Fruit fly (Drosophila melanogaster) whole organism, embryonic: Measurements from ENCODE around the gene CG17118.

Experiments
- Atf6 ChIP-seq: fragments of 200-800 bp; sonication (Bioruptor generic); IDR thresholded peaks from 2 replicates; pipeline ENCODE4 v1.3.6; 2022; ENCODE audit warnings: missing biosample characterization, missing genetic modification characterization
- Bteb2 ChIP-seq: fragments of 200-800 bp; sonication (Bioruptor generic); optimal IDR thresholded peaks from 2 replicates; lab custom pipeline; 2016; ENCODE audit warnings: missing biosample characterization, missing genetic modification characterization
- CG10274 ChIP-seq: fragments of 200-800 bp; sonication (Bioruptor generic); optimal IDR thresholded peaks from 3 replicates; lab custom pipeline; 2017; ENCODE audit warnings: missing biosample characterization, mild to moderate bottlenecking, missing genetic modification characterization
- CG12155 ChIP-seq: fragments of 200-800 bp; sonication (Bioruptor generic); optimal IDR thresholded peaks from 3 replicates; lab custom pipeline; 2016; ENCODE audit warnings: missing biosample characterization, missing genetic modification characterization
- CG12391 ChIP-seq: fragments of 200-800 bp; sonication (Bioruptor generic); optimal IDR thresholded peaks from 3 replicates; lab custom pipeline; 2018; ENCODE audit warnings: missing biosample characterization, mild to moderate bottlenecking, missing genetic modification characterization, moderate library complexity
- CG13424 ChIP-seq: fragments of 200-800 bp; sonication (Bioruptor generic); optimal IDR thresholded peaks from 2 replicates; lab custom pipeline; 2019; ENCODE audit warnings: missing biosample characterization, mild to moderate bottlenecking, missing genetic modification characterization, moderate library complexity
- CG15269 ChIP-seq: fragments of 200-800 bp; sonication (Bioruptor generic); optimal IDR thresholded peaks from 2 replicates; lab custom pipeline; 2018; ENCODE audit warnings: missing biosample characterization, mild to moderate bottlenecking, missing genetic modification characterization, moderate library complexity
- CG30403 ChIP-seq: fragments of 200-800 bp; sonication (Bioruptor generic); optimal IDR thresholded peaks from 3 replicates; lab custom pipeline; 2016; ENCODE audit warnings: missing biosample characterization, missing genetic modification characterization
- CG34422 ChIP-seq: fragments of 200-800 bp; sonication (Bioruptor generic); IDR thresholded peaks from 3 replicates; pipeline ENCODE4 v1.3.6; 2022; ENCODE audit warnings: missing biosample characterization, missing genetic modification characterization
- CG3995 ChIP-seq: fragments of 200-800 bp; sonication (Bioruptor generic); optimal IDR thresholded peaks from 3 replicates; lab custom pipeline; 2016; ENCODE audit warnings: missing biosample characterization, missing genetic modification characterization
- CG4282 ChIP-seq: fragments of 200-800 bp; sonication (Bioruptor generic); optimal IDR thresholded peaks from 2 replicates; lab custom pipeline; 2016; ENCODE audit warnings: missing biosample characterization, missing genetic modification characterization
- CG6272 ChIP-seq: fragments of 200-800 bp; sonication (Bioruptor generic); IDR thresholded peaks from 2 replicates; pipeline ENCODE4 v1.3.6; 2022; ENCODE audit warnings: missing biosample characterization, missing genetic modification characterization
- CG6689 ChIP-seq: fragments of 200-800 bp; sonication (Bioruptor generic); IDR thresholded peaks from 2 replicates; pipeline ENCODE4 v1.3.6; 2022; ENCODE audit warnings: missing biosample characterization, missing genetic modification characterization
- CG6813 ChIP-seq: fragments of 200-800 bp; sonication (Bioruptor generic); optimal IDR thresholded peaks from 2 replicates; lab custom pipeline; 2017; ENCODE audit warnings: missing biosample characterization, missing genetic modification characterization, mild to moderate bottlenecking, moderate library complexity, missing genetic modification reagents
- CG7372 ChIP-seq: fragments of 200-800 bp; sonication (Bioruptor generic); IDR thresholded peaks from 2 replicates; pipeline ENCODE4 v1.3.6; 2022; ENCODE audit warnings: missing biosample characterization, missing genetic modification characterization
- CG7745 ChIP-seq: fragments of 200-800 bp; sonication (Bioruptor generic); optimal IDR thresholded peaks from 2 replicates; lab custom pipeline; 2018; ENCODE audit warnings: missing biosample characterization, mild to moderate bottlenecking, missing genetic modification characterization, moderate library complexity
- CG8359 ChIP-seq: fragments of 200-800 bp; sonication (Bioruptor generic); optimal IDR thresholded peaks from 2 replicates; lab custom pipeline; 2017; ENCODE audit warnings: missing biosample characterization, mild to moderate bottlenecking, missing genetic modification characterization, borderline replicate concordance
- CG8388 ChIP-seq: fragments of 200-800 bp; sonication (Bioruptor generic); optimal IDR thresholded peaks from 2 replicates; lab custom pipeline; 2019; ENCODE audit warnings: missing biosample characterization, mild to moderate bottlenecking, missing genetic modification characterization, moderate library complexity
- CG8944 ChIP-seq: fragments of 200-800 bp; sonication (Bioruptor generic); optimal IDR thresholded peaks from 3 replicates; lab custom pipeline; 2016; ENCODE audit warnings: missing biosample characterization, missing genetic modification characterization
- Chrac-16 ChIP-seq: fragments of 200-800 bp; sonication (Bioruptor generic); optimal IDR thresholded peaks from 3 replicates; lab custom pipeline; 2016; ENCODE audit warnings: missing biosample characterization, missing genetic modification characterization
- CkIIα-i1 ChIP-seq: fragments of 200-800 bp; sonication (Bioruptor generic); IDR thresholded peaks from 2 replicates; pipeline ENCODE4 v1.3.6; 2022; ENCODE audit warnings: missing biosample characterization, missing genetic modification characterization
- Dll ChIP-seq: fragments of 200-800 bp; sonication (Bioruptor generic); IDR thresholded peaks from 4 replicates; pipeline ENCODE4 v1.3.6; 2022; ENCODE audit warnings: missing biosample characterization, missing genetic modification characterization; ENCODE audit not compliant: partially characterized antibody
- Lhr ChIP-seq: fragments of 200-800 bp; sonication (Bioruptor generic); optimal IDR thresholded peaks from 3 replicates; lab custom pipeline; 2017; ENCODE audit warnings: mild to moderate bottlenecking, missing biosample characterization, missing genetic modification reagents, missing genetic modification characterization
- Mad ChIP-seq: fragments of 200-800 bp; sonication (Bioruptor generic); optimal IDR thresholded peaks from 2 replicates; lab custom pipeline; 2016; ENCODE audit warnings: missing biosample characterization, missing genetic modification characterization
- Med ChIP-seq: fragments of 200-800 bp; sonication (Bioruptor generic); peaks from one replicate; lab custom pipeline; 2016; ENCODE audit warnings: missing biosample characterization, missing genetic modification characterization, mild to moderate bottlenecking, inconsistent platforms, moderate library complexity
- Opbp ChIP-seq: fragments of 200-800 bp; sonication (Bioruptor generic); IDR thresholded peaks from 3 replicates; pipeline ENCODE4 v1.3.6; 2022; ENCODE audit warnings: missing biosample characterization, missing genetic modification characterization; ENCODE audit not compliant: partially characterized antibody
- Sin3A ChIP-seq: fragments of >200 bp; optimal IDR thresholded peaks from 2 replicates; lab custom pipeline; 2018
- Ssrp ChIP-seq: fragments of 200-800 bp; sonication (Bioruptor generic); optimal IDR thresholded peaks from 2 replicates; lab custom pipeline; 2018; ENCODE audit warnings: missing biosample characterization, mild to moderate bottlenecking, missing genetic modification characterization, moderate library complexity
- Taf1 ChIP-seq: fragments of 200-800 bp; sonication (Bioruptor generic); IDR thresholded peaks from 2 replicates; pipeline ENCODE4 v1.3.6; 2022; ENCODE audit warnings: missing biosample characterization, missing genetic modification characterization
- Trl ChIP-seq, 3 experiments: fragments of >200 bp in 2 of 3; fragments of 200-800 bp in 1 of 3; sonication (Bioruptor generic) in 1 of 3; optimal IDR thresholded peaks; 2 replicates in 1 of 3; 3 replicates in 2 of 3; lab custom pipeline; 2016 to 2017; ENCODE audit warnings: missing biosample characterization in 1 of 3, missing genetic modification characterization in 1 of 3
- amos ChIP-seq: fragments of 200-800 bp; sonication (Bioruptor generic); IDR thresholded peaks from 2 replicates; pipeline ENCODE4 v1.3.6; 2022; ENCODE audit warnings: missing biosample characterization, missing genetic modification characterization; ENCODE audit not compliant: partially characterized antibody
- az2 ChIP-seq: fragments of 200-800 bp; sonication (Bioruptor generic); optimal IDR thresholded peaks from 3 replicates; lab custom pipeline; 2016; ENCODE audit warnings: missing biosample characterization, missing genetic modification characterization
- bcd ChIP-seq: fragments of 200-800 bp; sonication (Bioruptor generic); optimal IDR thresholded peaks from 2 replicates; lab custom pipeline; 2017; ENCODE audit warnings: missing biosample characterization, mild to moderate bottlenecking, missing genetic modification characterization
- corto ChIP-seq: fragments of 200-800 bp; sonication (Bioruptor generic); optimal IDR thresholded peaks from 2 replicates; lab custom pipeline; 2016; ENCODE audit warnings: missing biosample characterization, mild to moderate bottlenecking, missing genetic modification characterization, moderate library complexity
- dm ChIP-seq: fragments of 200-800 bp; sonication (Bioruptor generic); optimal IDR thresholded peaks from 3 replicates; lab custom pipeline; 2016; ENCODE audit warnings: missing biosample characterization, missing genetic modification characterization
- dysf ChIP-seq: fragments of 200-800 bp; sonication (Bioruptor generic); IDR thresholded peaks from 3 replicates; pipeline ENCODE4 v1.3.6; 2022; ENCODE audit warnings: missing biosample characterization, missing genetic modification characterization
- eve ChIP-seq, 2 experiments: fragments of >200 bp; optimal IDR thresholded peaks; 2 replicates each; lab custom pipeline; 2017; ENCODE audit warnings: missing biosample characterization in 2 of 2, missing genetic modification characterization in 2 of 2
- gro ChIP-seq: fragments of 200-800 bp; sonication (Bioruptor generic); optimal IDR thresholded peaks from 2 replicates; lab custom pipeline; 2016; ENCODE audit warnings: missing biosample characterization, missing genetic modification characterization
- gt ChIP-seq: fragments of 200-800 bp; sonication (Bioruptor generic); IDR thresholded peaks from 2 replicates; pipeline ENCODE4 v1.3.6; 2022; ENCODE audit warnings: missing biosample characterization, missing genetic modification characterization
- hb ChIP-seq: fragments of 200-800 bp; sonication (Bioruptor generic); IDR thresholded peaks from 3 replicates; pipeline ENCODE4 v1.3.6; 2022; ENCODE audit warnings: missing biosample characterization, missing genetic modification characterization; ENCODE audit not compliant: partially characterized antibody
- her ChIP-seq: fragments of 200-800 bp; sonication (Bioruptor generic); optimal IDR thresholded peaks from 2 replicates; lab custom pipeline; 2016; ENCODE audit warnings: missing biosample characterization, missing genetic modification characterization
- klu ChIP-seq: fragments of 200-800 bp; sonication (Bioruptor generic); IDR thresholded peaks from 2 replicates; pipeline ENCODE4 v1.3.6; 2022; ENCODE audit warnings: missing biosample characterization, missing genetic modification characterization
- nerfin-1 ChIP-seq: fragments of 200-800 bp; sonication (Bioruptor generic); optimal IDR thresholded peaks from 3 replicates; lab custom pipeline; 2019; ENCODE audit warnings: missing biosample characterization, mild to moderate bottlenecking, missing genetic modification characterization, moderate library complexity
- pan ChIP-seq, 4 experiments: fragments of >200 bp in 3 of 4; fragments of 200-800 bp in 1 of 4; sonication (Bioruptor generic) in 1 of 4; optimal IDR thresholded peaks in 3 of 4; IDR thresholded peaks in 1 of 4; 2 replicates each; pipeline versions ENCODE4 v1.3.6 to Lab custom; 2017 to 2022; ENCODE audit warnings: missing biosample characterization in 2 of 4, missing genetic modification characterization in 2 of 4, mixed read lengths in 1 of 4
- salm ChIP-seq: fragments of 200-800 bp; sonication (Bioruptor generic); optimal IDR thresholded peaks from 2 replicates; lab custom pipeline; 2018; ENCODE audit warnings: missing biosample characterization, mild to moderate bottlenecking, missing genetic modification characterization
- sqz ChIP-seq: fragments of 200-800 bp; sonication (Bioruptor generic); optimal IDR thresholded peaks from 3 replicates; lab custom pipeline; 2018; ENCODE audit warnings: missing biosample characterization, mild to moderate bottlenecking, missing genetic modification characterization
- tx ChIP-seq: fragments of 200-800 bp; sonication (Bioruptor generic); optimal IDR thresholded peaks from 2 replicates; lab custom pipeline; 2016; ENCODE audit warnings: missing biosample characterization, missing genetic modification characterization
- vnd ChIP-seq: fragments of 200-800 bp; sonication (Bioruptor generic); IDR thresholded peaks from 3 replicates; pipeline ENCODE4 v1.3.6; 2022; ENCODE audit warnings: missing biosample characterization, missing genetic modification characterization; ENCODE audit not compliant: partially characterized antibody
- wor ChIP-seq: fragments of 200-800 bp; sonication (Bioruptor generic); IDR thresholded peaks from 2 replicates; pipeline ENCODE4 v1.3.6; 2022; ENCODE audit warnings: missing biosample characterization, missing genetic modification characterization
- zfh1 ChIP-seq: fragments of 200-800 bp; sonication (Bioruptor generic); IDR thresholded peaks from 3 replicates; pipeline ENCODE4 v1.3.6; 2022; ENCODE audit warnings: missing biosample characterization, missing genetic modification characterization
- zfh2 ChIP-seq: fragments of 200-800 bp; sonication (Bioruptor generic); optimal IDR thresholded peaks from 2 replicates; lab custom pipeline; 2016; ENCODE audit warnings: missing biosample characterization, missing genetic modification characterization

CG17118 gene

DNA sequence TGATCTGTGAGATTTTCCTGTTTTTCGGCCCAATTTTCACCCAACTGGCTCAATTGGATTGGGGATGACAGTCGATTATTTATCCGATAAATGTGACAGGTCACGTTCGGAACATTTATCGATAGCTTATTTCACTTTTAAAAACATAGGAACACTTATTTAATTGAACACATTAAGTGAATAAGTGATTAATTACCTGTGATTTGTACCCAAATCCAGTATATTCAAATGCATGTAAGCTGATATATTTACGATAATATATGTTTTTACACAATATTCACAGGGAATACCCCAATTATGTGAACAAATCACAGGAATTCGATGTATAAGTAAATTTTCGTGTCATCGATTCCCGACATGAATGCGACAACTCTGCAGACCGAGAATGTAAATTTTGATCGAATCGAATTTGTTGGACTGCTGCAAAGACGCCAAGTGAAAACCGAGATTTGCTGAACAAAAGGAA, 2.3 kb downstream of the CG17118 start, which contains the start of the genes EMC3 and Dpy-30L1 (continued):
- TF ChIP-seq Chrac-16 (GFP tag; lab: Kevin White, UChicago) (peak; percentile 67), Mad (no peak), Trl (optimal IDR thresholded peaks at IDR 0.05; lab: Kevin White, UChicago) (no peak), Trl (GFP tag; optimal IDR thresholded peaks at IDR 0.05; lab: Kevin White, UChicago) (peak; percentile 40), Bteb2 (peak; percentile 39), CkIIα-i1 (no peak), CG3995 (peak; percentile 99), Opbp (peak; percentile 72; the same call in 2 of the 3 replicates), vnd (GFP tag; lab: Robert Waterston, UW) (peak; percentile 78), gt (GFP tag; lab: Robert Waterston, UW) (no peak), corto (no peak), CG8944 (GFP tag; lab: Kevin White, UChicago) (peak; percentile 29), Ssrp (tag; lab: Kevin White, UChicago) (peak; percentile 44), CG13424 (tag; lab: Kevin White, UChicago) (peak; percentile 70), CG7745 (tag; lab: Kevin White, UChicago) (no peak), eve (GFP tag; optimal IDR thresholded peaks at IDR 0.05; lab: Kevin White, UChicago) (no peak), CG4282 (GFP tag; lab: Kevin White, UChicago) (peak; percentile 12), nerfin-1 (tag; lab: Kevin White, UChicago) (peak; percentile 41), amos (GFP tag; lab: Robert Waterston, UW) (peak; percentile 74), CG7372 (GFP tag; lab: Robert Waterston, UW) (0 out of 2 replicates have a peak, but pooled peaks have one; percentile 23), dysf (GFP tag; lab: Robert Waterston, UW) (peak; percentile 57; the same call in 2 of the 3 replicates), tx (GFP tag; lab: Kevin White, UChicago) (peak; percentile 25), CG15269 (tag; lab: Kevin White, UChicago) (no peak), Atf6 (GFP tag; lab: Robert Waterston, UW) (peak; percentile 22; the same call in 1 of the 2 replicates), sqz (GFP tag; lab: Kevin White, UChicago) (no peak), Med (GFP tag; lab: Kevin White, UChicago) (peak; percentile 85), az2 (GFP tag; lab: Kevin White, UChicago) (peak; percentile 49), dm (GFP tag; lab: Kevin White, UChicago) (peak; percentile 8), Sin3A (lab: Kevin White, UChicago) (peak; percentile 74), gro (peak; percentile 66), CG34422 (GFP tag; lab: Robert Waterston, UW) (peak; percentile 66; the same call in 2 of the 3 replicates), zfh1 (GFP tag; lab: Robert Waterston, UW) (0 out of 3 replicates have a peak, but pooled peaks have one; percentile 49), CG12155 (GFP tag; lab: Kevin White, UChicago) (peak; percentile 54), CG6272 (GFP tag; lab: Robert Waterston, UW) (0 out of 2 replicates have a peak, but pooled peaks have one; percentile 27), Dll (GFP tag; lab: Robert Waterston, UW) (peak; percentile 94), salm (tag; lab: Kevin White, UChicago) (no peak), CG10274 (no peak), CG8359 (GFP tag; lab: Kevin White, UChicago) (no peak), wor (GFP tag; lab: Robert Waterston, UW) (no peak)

DNA sequence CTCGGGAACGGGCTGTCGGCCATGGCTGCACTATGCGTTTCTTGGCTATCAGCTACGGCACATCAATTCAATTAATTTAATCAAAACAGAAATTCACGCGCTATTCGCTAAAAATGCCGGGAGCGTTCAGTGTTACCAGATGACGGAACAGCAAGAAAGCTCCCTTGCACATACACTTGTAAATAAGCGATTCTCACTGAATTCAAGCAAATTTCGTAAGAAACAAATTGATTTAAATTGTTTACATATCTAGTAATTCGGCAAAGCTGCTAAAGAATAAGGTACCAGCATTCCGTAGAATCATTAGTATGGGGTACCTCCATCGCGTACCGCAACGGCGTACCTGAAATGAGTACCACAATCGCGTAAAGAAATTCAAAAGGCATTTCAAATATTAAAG, 5.9 kb downstream of the CG17118 start, which contains the start of gene Nup107:
TSS of gene Nup107 (minus strand) at position 149 of the 400 bp plus-strand sequence.
- peak; percentile 35 for TF ChIP-seq CG30403
- no peak for TF ChIP-seq pan (optimal IDR thresholded peaks at IDR 0.05; lab: Kevin White, UChicago)
- peak in 1 of 2 experiments; percentile 9 for TF ChIP-seq pan (GFP tag; optimal IDR thresholded peaks at IDR 0.05 in 1 of 2, IDR thresholded peaks at IDR 0.05 in 1 of 2)
- TF ChIP-seq zfh2 = no peak
- TF ChIP-seq CG12391 (tag; lab: Kevin White, UChicago) = peak; percentile 32
- TF ChIP-seq Taf1 (GFP tag; lab: Robert Waterston, UW) = no peak
- TF ChIP-seq CG6813 (GFP tag; lab: Kevin White, UChicago) = no peak
- no peak for TF ChIP-seq Lhr (GFP tag; lab: Kevin White, UChicago)
- no peak for TF ChIP-seq hb (GFP tag; lab: Robert Waterston, UW)
- TF ChIP-seq CG8388 (GFP tag; lab: Kevin White, UChicago) = no peak
- TF ChIP-seq bcd = peak; percentile 2
- TF ChIP-seq CG6689 (GFP tag; lab: Robert Waterston, UW) = no peak
- no peak for TF ChIP-seq klu (GFP tag; lab: Robert Waterston, UW)
- TF ChIP-seq her = peak; percentile 8
